Worm (Caenorhabditis elegans): ENCODE data around the gene bre-1.

bre-1 gene

DNA sequence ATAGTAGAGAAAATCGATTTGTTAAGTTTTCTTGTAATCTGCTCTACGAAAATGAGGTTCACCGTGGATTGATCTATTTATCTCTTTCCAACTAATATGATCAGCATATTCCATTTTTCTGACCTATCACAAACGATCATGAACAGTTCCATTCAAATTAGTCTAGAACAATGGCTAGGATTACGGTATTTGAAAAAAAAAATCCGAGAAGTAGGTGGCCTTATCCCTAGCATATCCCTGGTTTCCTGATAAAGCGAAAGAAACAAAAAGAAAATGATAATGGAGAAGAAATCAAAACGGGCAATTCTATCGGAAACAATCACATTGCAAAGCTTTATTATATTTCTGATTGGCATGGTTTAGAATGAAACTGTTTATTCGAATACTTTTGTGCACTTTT, 5.7 kb downstream of the bre-1 start, which contains the start of gene mltn-12:
Gene mltn-12, plus strand, starts transcription at position 301 of the 400 bp plus-strand sequence.
- no peak for TF ChIP-seq ceh-83 (GFP tag; optimal IDR thresholded peaks at IDR 0.05)
- no peak for TF ChIP-seq ces-1 (GFP tag; optimal IDR thresholded peaks at IDR 0.05)
- TF ChIP-seq nhr-76 (tag; optimal IDR thresholded peaks at IDR 0.05): no peak
- TF ChIP-seq lin-32 (GFP tag; optimal IDR thresholded peaks at IDR 0.05): no peak
- TF ChIP-seq unc-62 (GFP tag; optimal IDR thresholded peaks at IDR 0.05): no peak
- no peak for TF ChIP-seq cnd-1 (tag; optimal IDR thresholded peaks at IDR 0.05)
- no peak for TF ChIP-seq mls-2 (tag; optimal IDR thresholded peaks at IDR 0.05)
- no peak for TF ChIP-seq mep-1 (tag; optimal IDR thresholded peaks at IDR 0.05)
- no peak for TF ChIP-seq lin-13 (tag; optimal IDR thresholded peaks at IDR 0.05)
- no peak for TF ChIP-seq elt-3 (tag; optimal IDR thresholded peaks at IDR 0.05)
- TF ChIP-seq drap-1 (GFP tag; optimal IDR thresholded peaks at IDR 0.05): no peak
- no peak for TF ChIP-seq nhr-237 (tag; optimal IDR thresholded peaks at IDR 0.05)
- TF ChIP-seq sem-2 (GFP tag; optimal IDR thresholded peaks at IDR 0.05): no peak

DNA sequence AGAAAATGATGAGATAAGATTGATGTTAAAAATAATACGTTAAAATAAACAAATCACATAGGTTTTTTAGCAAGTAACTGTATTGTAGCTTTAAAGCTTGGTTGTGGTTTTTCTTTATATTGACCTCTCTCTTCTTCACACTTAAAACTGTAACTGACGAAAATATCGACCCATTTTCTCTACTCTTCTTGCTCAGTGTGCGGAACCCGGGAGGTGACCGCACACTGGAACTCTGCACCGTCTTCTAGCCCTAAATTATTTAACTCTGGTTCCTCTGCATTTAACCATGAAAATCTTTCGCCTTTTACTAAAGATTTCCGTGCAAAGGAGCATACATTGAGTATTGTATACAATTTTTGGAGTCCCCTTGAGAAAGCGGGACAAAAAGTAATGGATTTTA, 7.4 kb downstream of the bre-1 start:
- TF ChIP-seq mab-5 (tag; optimal IDR thresholded peaks at IDR 0.05) (no peak), snpc-4 (tag; optimal IDR thresholded peaks at IDR 0.05) (no peak), unc-120 (tag; optimal IDR thresholded peaks at IDR 0.05; ENCODE audit: poor library complexity, severe bottlenecking) (no peak), bed-3 (GFP tag; optimal IDR thresholded peaks at IDR 0.05) (no peak), sem-2 (GFP tag; optimal IDR thresholded peaks at IDR 0.05) (no peak)

DNA sequence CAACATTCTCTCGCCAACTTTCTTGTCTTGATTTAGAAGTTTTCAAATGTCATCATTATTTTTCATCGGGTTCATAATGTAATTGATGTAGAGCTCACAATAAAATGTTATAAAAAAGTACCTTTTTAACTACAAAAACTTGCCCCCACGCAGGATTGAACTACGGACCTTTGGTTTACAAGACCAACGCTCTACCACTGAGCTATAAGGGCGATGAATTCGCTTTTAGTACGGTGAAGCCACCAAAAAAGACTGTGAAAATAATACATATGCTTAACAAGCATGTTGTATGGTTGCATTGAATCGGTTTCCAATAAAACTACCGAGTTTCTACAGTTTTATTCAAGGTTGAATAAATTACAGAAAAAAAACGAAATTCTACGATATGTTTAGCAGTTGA, 13.6 kb downstream of the bre-1 start:
- TF ChIP-seq ham-2 (GFP tag; optimal IDR thresholded peaks at IDR 0.05): no peak
- no peak for TF ChIP-seq cnd-1 (tag; optimal IDR thresholded peaks at IDR 0.05)
- TF ChIP-seq ceh-43 (GFP tag; optimal IDR thresholded peaks at IDR 0.05): no peak
- TF ChIP-seq mab-5 (tag; optimal IDR thresholded peaks at IDR 0.05): no peak
- TF ChIP-seq lsy-2 (tag; optimal IDR thresholded peaks at IDR 0.05): no peak
- no peak for TF ChIP-seq unc-39 (tag; optimal IDR thresholded peaks at IDR 0.05)
- no peak for TF ChIP-seq snpc-4 (tag; optimal IDR thresholded peaks at IDR 0.05)
- no peak for TF ChIP-seq hlh-1 (tag; optimal IDR thresholded peaks at IDR 0.05)
- no peak for TF ChIP-seq bed-3 (GFP tag; optimal IDR thresholded peaks at IDR 0.05)
- no peak for TF ChIP-seq ceh-83 (GFP tag; optimal IDR thresholded peaks at IDR 0.05)
- no peak for TF ChIP-seq ceh-39 (tag; optimal IDR thresholded peaks at IDR 0.05)
- TF ChIP-seq mls-2 (tag; optimal IDR thresholded peaks at IDR 0.05): no peak

DNA sequence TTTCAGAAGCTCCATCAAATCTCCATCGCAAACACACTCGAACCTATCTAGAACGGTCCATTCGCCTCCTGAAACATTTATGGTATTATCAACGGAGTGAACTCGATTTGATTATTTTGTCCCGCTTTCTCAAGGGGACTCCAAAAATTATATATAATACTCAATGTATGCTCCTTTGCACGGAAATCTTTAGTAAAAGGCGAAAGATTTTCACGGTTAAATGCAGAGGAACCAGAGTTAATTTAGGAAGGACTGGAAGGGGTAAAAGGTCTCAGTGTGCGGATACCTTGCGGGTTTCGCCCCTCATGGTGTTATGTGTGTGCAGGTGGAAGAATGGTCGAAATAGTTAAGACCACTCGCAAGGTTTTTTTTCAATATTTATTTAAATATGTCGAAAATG, 14.1 kb downstream of the bre-1 start:
- TF ChIP-seq nhr-28 (tag; optimal IDR thresholded peaks at IDR 0.05) (no peak), cnd-1 (tag; optimal IDR thresholded peaks at IDR 0.05) (no peak), pha-4 (tag; optimal IDR thresholded peaks at IDR 0.05) (no peak), ceh-39 (tag; optimal IDR thresholded peaks at IDR 0.05) (no peak), ces-1 (GFP tag; optimal IDR thresholded peaks at IDR 0.05) (no peak), elt-1 (tag; optimal IDR thresholded peaks at IDR 0.05; ENCODE audit: borderline replicate concordance, insufficient read depth) (no peak), ceh-43 (GFP tag; optimal IDR thresholded peaks at IDR 0.05) (no peak), nhr-76 (tag; optimal IDR thresholded peaks at IDR 0.05) (no peak), tbx-8 (GFP tag; optimal IDR thresholded peaks at IDR 0.05) (no peak), nhr-2 (tag; optimal IDR thresholded peaks at IDR 0.05) (no peak)

DNA sequence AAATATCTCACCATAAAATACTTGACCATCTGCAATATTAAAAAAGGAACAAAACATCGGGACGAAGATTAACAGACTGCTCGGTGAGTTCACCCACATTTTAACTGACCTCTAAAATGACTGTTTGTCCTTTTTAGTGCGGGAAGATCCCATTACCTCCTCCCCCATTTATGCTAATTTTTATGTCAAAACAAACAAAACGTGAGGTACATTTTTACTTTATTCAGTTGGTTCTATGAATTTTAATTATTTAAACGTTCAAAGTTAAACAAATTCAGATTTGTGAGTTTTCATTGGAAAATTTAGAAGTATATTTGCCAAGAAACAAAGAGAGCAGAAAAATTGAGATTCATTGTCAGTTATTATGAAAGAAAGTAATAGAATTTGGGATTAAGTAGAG, 15.6 kb downstream of the bre-1 start, which contains the start of gene C53D6.8:
Gene C53D6.8, minus strand, starts transcription at position 101 of the 400 bp plus-strand sequence.
- TF ChIP-seq mab-5 (tag; optimal IDR thresholded peaks at IDR 0.05) (no peak), bed-3 (GFP tag; optimal IDR thresholded peaks at IDR 0.05) (no peak), mep-1 (tag; optimal IDR thresholded peaks at IDR 0.05) (no peak), hlh-1 (tag; optimal IDR thresholded peaks at IDR 0.05) (no peak), unc-120 (tag; optimal IDR thresholded peaks at IDR 0.05; ENCODE audit: poor library complexity, severe bottlenecking) (no peak), tbx-8 (GFP tag; optimal IDR thresholded peaks at IDR 0.05) (no peak), nhr-237 (tag; optimal IDR thresholded peaks at IDR 0.05) (no peak), unc-62 (GFP tag; optimal IDR thresholded peaks at IDR 0.05) (no peak), nhr-76 (tag; optimal IDR thresholded peaks at IDR 0.05) (no peak), lsy-2 (tag; optimal IDR thresholded peaks at IDR 0.05) (no peak), lin-32 (GFP tag; optimal IDR thresholded peaks at IDR 0.05) (no peak), ceh-43 (GFP tag; optimal IDR thresholded peaks at IDR 0.05) (no peak), snpc-4 (tag; optimal IDR thresholded peaks at IDR 0.05) (no peak), ceh-83 (GFP tag; optimal IDR thresholded peaks at IDR 0.05) (no peak), unc-39 (tag; optimal IDR thresholded peaks at IDR 0.05) (no peak), flh-1 (GFP tag; optimal IDR thresholded peaks at IDR 0.05) (no peak)
